Worm (Caenorhabditis elegans) whole organism, late embryonic: Measurements from ENCODE around the gene srxa-12.

Experiments
- C38D4.7 ChIP-seq: fragments of 200-800 bp; sonication (Bioruptor generic); optimal IDR thresholded peaks from 2 replicates; lab custom pipeline; 2018; ENCODE audit warnings: mild to moderate bottlenecking, missing genetic modification characterization, moderate library complexity, missing compliant biosample characterization
- F13H6.1 ChIP-seq: sonication (generic microtip); optimal IDR thresholded peaks from 2 replicates; lab custom pipeline; 2016; ENCODE audit warnings: missing genetic modification characterization, missing compliant biosample characterization
- ahr-1 ChIP-seq: sonication (generic microtip); optimal IDR thresholded peaks from 2 replicates; lab custom pipeline; 2016; ENCODE audit warnings: missing genetic modification characterization, missing compliant biosample characterization
- ceh-14 ChIP-seq: sonication (generic microtip); optimal IDR thresholded peaks from 2 replicates; lab custom pipeline; 2016; ENCODE audit warnings: missing genotype, missing genetic modification characterization, missing compliant biosample characterization
- ceh-18 ChIP-seq: sonication (generic microtip); optimal IDR thresholded peaks from 2 replicates; lab custom pipeline; 2016; ENCODE audit warnings: missing genetic modification characterization, missing compliant biosample characterization
- ceh-19 ChIP-seq: fragments of 200-800 bp; sonication (Bioruptor generic); optimal IDR thresholded peaks from 2 replicates; lab custom pipeline; 2018; ENCODE audit warnings: mild to moderate bottlenecking, missing genetic modification characterization, missing compliant biosample characterization
- ceh-2 ChIP-seq: sonication (generic microtip); optimal IDR thresholded peaks from 2 replicates; lab custom pipeline; 2016; ENCODE audit warnings: missing genotype, missing genetic modification characterization, missing compliant biosample characterization
- ceh-22 ChIP-seq: sonication (generic microtip); optimal IDR thresholded peaks from 2 replicates; lab custom pipeline; 2017; ENCODE audit warnings: missing biosample characterization, missing genetic modification characterization
- ceh-30 ChIP-seq: fragments of 150-350 bp; optimal IDR thresholded peaks from 2 replicates; lab custom pipeline; 2014; ENCODE audit warnings: missing biosample characterization, missing genetic modification characterization
- ceh-31 ChIP-seq: sonication (generic microtip); optimal IDR thresholded peaks from 2 replicates; lab custom pipeline; 2016; ENCODE audit warnings: missing genetic modification characterization, missing compliant biosample characterization
- ceh-34 ChIP-seq: sonication (generic microtip); optimal IDR thresholded peaks from 2 replicates; lab custom pipeline; 2016; ENCODE audit warnings: mild to moderate bottlenecking, missing genetic modification characterization, missing compliant biosample characterization
- ceh-45 ChIP-seq: fragments of 200-800 bp; sonication (Bioruptor generic); IDR thresholded peaks from 2 replicates; pipeline ENCODE4 v1.3.6; 2022; ENCODE audit warnings: missing genetic modification reagents, missing genetic modification characterization, missing compliant biosample characterization
- ceh-48 ChIP-seq: sonication (generic microtip); optimal IDR thresholded peaks from 2 replicates; lab custom pipeline; 2016; ENCODE audit warnings: missing genetic modification characterization, inconsistent platforms, missing compliant biosample characterization
- ceh-9 ChIP-seq: sonication (generic microtip); optimal IDR thresholded peaks from 2 replicates; lab custom pipeline; 2016; ENCODE audit warnings: mild to moderate bottlenecking, missing genetic modification characterization, inconsistent platforms, missing compliant biosample characterization
- che-1 ChIP-seq: sonication (generic microtip); optimal IDR thresholded peaks from 2 replicates; lab custom pipeline; 2016; ENCODE audit warnings: mild to moderate bottlenecking, missing genetic modification characterization, missing compliant biosample characterization
- elt-2 ChIP-seq: sonication (generic microtip); optimal IDR thresholded peaks from 2 replicates; lab custom pipeline; 2016; ENCODE audit warnings: missing genetic modification reagents, missing genetic modification characterization, missing compliant biosample characterization
- elt-4 ChIP-seq: sonication (generic microtip); optimal IDR thresholded peaks from 2 replicates; lab custom pipeline; 2016; ENCODE audit warnings: missing genetic modification characterization, missing compliant biosample characterization
- ets-4 ChIP-seq: sonication (generic microtip); optimal IDR thresholded peaks from 2 replicates; lab custom pipeline; 2016; ENCODE audit warnings: missing genetic modification characterization, missing compliant biosample characterization
- eyg-1 ChIP-seq: sonication (generic microtip); optimal IDR thresholded peaks from 2 replicates; lab custom pipeline; 2016; ENCODE audit warnings: missing genotype, missing genetic modification characterization, missing compliant biosample characterization
- fkh-10 ChIP-seq: fragments of 150-350 bp; optimal IDR thresholded peaks from 2 replicates; lab custom pipeline; 2014; ENCODE audit warnings: missing biosample characterization, missing genetic modification reagents, missing genetic modification characterization
- gmeb-2 ChIP-seq: sonication (generic microtip); optimal IDR thresholded peaks from 2 replicates; lab custom pipeline; 2016; ENCODE audit warnings: missing genetic modification characterization, inconsistent platforms, missing compliant biosample characterization
- hlh-13 ChIP-seq: fragments of 200-800 bp; sonication (Bioruptor generic); optimal IDR thresholded peaks from 2 replicates; lab custom pipeline; 2018; ENCODE audit warnings: mild to moderate bottlenecking, missing genetic modification characterization, missing compliant biosample characterization
- hlh-15 ChIP-seq: sonication (generic microtip); optimal IDR thresholded peaks from 2 replicates; lab custom pipeline; 2016; ENCODE audit warnings: missing genetic modification characterization, missing compliant biosample characterization
- hlh-30 ChIP-seq: sonication (generic microtip); optimal IDR thresholded peaks from 2 replicates; lab custom pipeline; 2017; ENCODE audit warnings: antibody characterized with exemption, missing genetic modification characterization, missing compliant biosample characterization; ENCODE audit not compliant: insufficient read depth
- hlh-8 ChIP-seq: sonication (generic microtip); optimal IDR thresholded peaks from 2 replicates; lab custom pipeline; 2016; ENCODE audit warnings: missing genotype, missing genetic modification characterization, missing compliant biosample characterization
- lin-11 ChIP-seq: fragments of 200-800 bp; sonication (Bioruptor generic); optimal IDR thresholded peaks from 2 replicates; lab custom pipeline; 2018; ENCODE audit warnings: mild to moderate bottlenecking, missing genetic modification characterization, missing compliant biosample characterization
- madf-2 ChIP-seq: sonication (generic microtip); optimal IDR thresholded peaks from 2 replicates; lab custom pipeline; 2017; ENCODE audit warnings: missing genetic modification characterization, missing compliant biosample characterization
- mec-3 ChIP-seq: sonication (generic microtip); optimal IDR thresholded peaks from 2 replicates; lab custom pipeline; 2016; ENCODE audit warnings: borderline replicate concordance, missing genetic modification characterization, missing compliant biosample characterization
- nhr-11 ChIP-seq: fragments of 150-350 bp; optimal IDR thresholded peaks from 2 replicates; lab custom pipeline; 2014; ENCODE audit warnings: missing biosample characterization, missing genetic modification characterization
- nhr-232 ChIP-seq: sonication (generic microtip); optimal IDR thresholded peaks from 2 replicates; lab custom pipeline; 2016; ENCODE audit warnings: missing genetic modification characterization, missing compliant biosample characterization
- odd-2 ChIP-seq: sonication (generic microtip); optimal IDR thresholded peaks from 2 replicates; lab custom pipeline; 2017; ENCODE audit warnings: antibody characterized with exemption, mild to moderate bottlenecking, missing genetic modification characterization, missing compliant biosample characterization
- pat-9 ChIP-seq: fragments of 200-800 bp; sonication (Bioruptor generic); optimal IDR thresholded peaks from 2 replicates; lab custom pipeline; 2018; ENCODE audit warnings: mild to moderate bottlenecking, missing genetic modification characterization, moderate library complexity, missing compliant biosample characterization
- pha-2 ChIP-seq: sonication (generic microtip); optimal IDR thresholded peaks from 2 replicates; lab custom pipeline; 2017; ENCODE audit warnings: mild to moderate bottlenecking, missing genetic modification characterization, missing compliant biosample characterization
- ref-2 ChIP-seq: sonication (generic microtip); optimal IDR thresholded peaks from 2 replicates; lab custom pipeline; 2016; ENCODE audit warnings: missing genetic modification characterization, missing compliant biosample characterization
- rnt-1 ChIP-seq: sonication (generic microtip); optimal IDR thresholded peaks from 2 replicates; lab custom pipeline; 2016; ENCODE audit warnings: missing genetic modification characterization, missing compliant biosample characterization
- sdc-2 ChIP-seq: sonication (generic microtip); optimal IDR thresholded peaks from 2 replicates; lab custom pipeline; 2016; ENCODE audit warnings: missing genotype, missing genetic modification characterization, missing compliant biosample characterization
- sox-2 ChIP-seq: fragments of 200-800 bp; sonication (Bioruptor generic); IDR thresholded peaks from 2 replicates; pipeline ENCODE4 v1.3.6; 2022; ENCODE audit warnings: missing genetic modification reagents, missing genetic modification characterization, missing compliant biosample characterization
- syd-9 ChIP-seq: sonication (generic microtip); optimal IDR thresholded peaks from 2 replicates; lab custom pipeline; 2016; ENCODE audit warnings: mild to moderate bottlenecking, missing genetic modification characterization, moderate library complexity, missing compliant biosample characterization
- tbx-2 ChIP-seq: sonication (generic microtip); optimal IDR thresholded peaks from 2 replicates; lab custom pipeline; 2016; ENCODE audit warnings: missing genetic modification characterization, missing compliant biosample characterization
- tbx-7 ChIP-seq: sonication (generic microtip); optimal IDR thresholded peaks from 2 replicates; lab custom pipeline; 2016; ENCODE audit warnings: missing genotype, missing genetic modification characterization, missing compliant biosample characterization
- ttx-3 ChIP-seq: sonication (generic microtip); optimal IDR thresholded peaks from 2 replicates; lab custom pipeline; 2016; ENCODE audit warnings: missing genetic modification reagents, missing genetic modification characterization, missing compliant biosample characterization
- unc-3 ChIP-seq, 2 experiments: fragments of 200-800 bp in 1 of 2; sonication (Bioruptor generic) in 1 of 2; sonication (generic microtip) in 1 of 2; conservative IDR thresholded peaks in 1 of 2; optimal IDR thresholded peaks in 1 of 2; 2 replicates each; pipeline versions ENCODE4 v1.3.6 to Lab custom; 2016 to 2022; ENCODE audit warnings: missing compliant biosample characterization in 2 of 2, missing genetic modification characterization in 2 of 2, missing genetic modification reagents in 1 of 2
- unc-42 ChIP-seq: sonication (generic microtip); optimal IDR thresholded peaks from 2 replicates; lab custom pipeline; 2016; ENCODE audit warnings: missing genotype, missing genetic modification characterization, missing compliant biosample characterization
- unc-55 ChIP-seq: sonication (generic microtip); optimal IDR thresholded peaks from 2 replicates; lab custom pipeline; 2017; ENCODE audit warnings: missing biosample characterization, missing genetic modification reagents, missing genetic modification characterization
- unc-86 ChIP-seq: sonication (generic microtip); optimal IDR thresholded peaks from 2 replicates; lab custom pipeline; 2016; ENCODE audit warnings: missing genetic modification characterization, missing compliant biosample characterization

srxa-12 gene

ce11 chrV:13958247-13958646 lies 31.7 kb downstream of the srxa-12 start, which contains the start of gene R10D12.10:
Gene R10D12.10 (minus strand): TSS chrV:13958347.
- TF ChIP-seq ets-4 (tag; lab: Kevin White, UChicago) = no peak
- no peak for TF ChIP-seq che-1 (tag; lab: Kevin White, UChicago)
- no peak for TF ChIP-seq ttx-3 (tag; lab: Kevin White, UChicago)
- TF ChIP-seq hlh-30 (tag; lab: Kevin White, UChicago) = no peak
- no peak for TF ChIP-seq sdc-2 (tag; lab: Kevin White, UChicago)
- TF ChIP-seq tbx-7 (tag; lab: Kevin White, UChicago) = no peak
- no peak for TF ChIP-seq madf-2 (tag; lab: Kevin White, UChicago)
- no peak for TF ChIP-seq C38D4.7

ce11 chrV:13960916-13961315 lies 34.4 kb downstream of the srxa-12 start, which contains the start of gene srh-24:
Gene srh-24 (minus strand): TSS chrV:13961016.
- TF ChIP-seq ceh-19 (GFP tag; lab: Kevin White, UChicago) (no peak), ceh-48 (no peak), unc-3 (GFP tag; conservative IDR thresholded peaks at IDR 0.05; lab: Robert Waterston, UW) (no peak), unc-3 (tag; optimal IDR thresholded peaks at IDR 0.05; lab: Kevin White, UChicago) (no peak), hlh-15 (no peak), unc-86 (tag; lab: Kevin White, UChicago) (no peak), odd-2 (tag; lab: Kevin White, UChicago) (no peak), elt-4 (tag; lab: Kevin White, UChicago) (no peak), elt-2 (tag; lab: Kevin White, UChicago) (no peak), pat-9 (tag; lab: Kevin White, UChicago) (no peak), hlh-13 (GFP tag; lab: Kevin White, UChicago) (no peak), nhr-232 (tag; lab: Kevin White, UChicago) (no peak), gmeb-2 (tag; lab: Kevin White, UChicago) (no peak), F13H6.1 (tag; lab: Kevin White, UChicago) (no peak), eyg-1 (no peak), mec-3 (tag; lab: Kevin White, UChicago) (no peak), sox-2 (GFP tag; lab: Robert Waterston, UW) (no peak), ets-4 (tag; lab: Kevin White, UChicago) (no peak), syd-9 (tag; lab: Kevin White, UChicago) (no peak)

- TF ChIP-seq ceh-30 (no peak), tbx-7 (tag; lab: Kevin White, UChicago) (peak; percentile 31), ceh-2 (tag; lab: Kevin White, UChicago) (peak; percentile 84), madf-2 (tag; lab: Kevin White, UChicago) (peak; percentile 50), unc-55 (GFP tag; lab: Kevin White, UChicago) (no peak), nhr-232 (tag; lab: Kevin White, UChicago) (peak; percentile 71), nhr-11 (no peak), ceh-9 (tag; lab: Kevin White, UChicago) (no peak), syd-9 (tag; lab: Kevin White, UChicago) (peak; percentile 56), ceh-45 (GFP tag; lab: Robert Waterston, UW) (peak; percentile 51; the same call in 1 of the 2 replicates), hlh-15 (peak; percentile 53), elt-2 (tag; lab: Kevin White, UChicago) (peak; percentile 95), unc-86 (tag; lab: Kevin White, UChicago) (peak; percentile 64), eyg-1 (peak; percentile 58), fkh-10 (no peak), lin-11 (tag; lab: Kevin White, UChicago) (peak; percentile 69), unc-42 (peak; percentile 46), pha-2 (tag; lab: Kevin White, UChicago) (peak; percentile 79), che-1 (tag; lab: Kevin White, UChicago) (peak; percentile 78), rnt-1 (tag; lab: Kevin White, UChicago) (peak; percentile 75), ceh-18 (tag; lab: Kevin White, UChicago) (peak; percentile 45), tbx-2 (tag; lab: Kevin White, UChicago) (peak; percentile 90), mec-3 (tag; lab: Kevin White, UChicago) (peak; percentile 1), hlh-13 (GFP tag; lab: Kevin White, UChicago) (peak; percentile 66), ceh-22 (no peak), hlh-8 (peak; percentile 82), ceh-48 (peak; percentile 5), ceh-31 (tag; lab: Kevin White, UChicago) (peak; percentile 81), ceh-34 (tag; lab: Kevin White, UChicago) (peak; percentile 80), ref-2 (tag; lab: Kevin White, UChicago) (peak; percentile 87), ceh-14 (tag; lab: Kevin White, UChicago) (peak; percentile 90), ets-4 (tag; lab: Kevin White, UChicago) (peak; percentile 10), ahr-1 (tag; lab: Kevin White, UChicago) (peak; percentile 83)
Measured at ce11 chrV:13961927-13962419, 35.5 kb downstream of the srxa-12 start, which contains the start of the genes algn-13 and R10D12.13. Gene algn-13 (minus strand): TSS chrV:13961977. Gene R10D12.13 (plus strand): TSS chrV:13962417.
